Fruit fly (Drosophila melanogaster): ENCODE data around the gene CG33160.

dm6 chr3L:3178530-3179096 is 27.6 kb downstream of the CG33160 start, which contains the start of the genes MnM and Girdin:
- no peak for TF ChIP-seq CG8478 (optimal IDR thresholded peaks at IDR 0.05)
- peak in 1 of 2 experiments; percentile 46 for TF ChIP-seq CTCF (optimal IDR thresholded peaks at IDR 0.05)
